Fruit fly (Drosophila melanogaster) whole organism, embryonic: ENCODE measurements around the gene CG15475.

ENCODE experiments used
- B-H1 ChIP-seq: fragments of 200-800 bp; sonication (Bioruptor generic); IDR thresholded peaks from 3 replicates; pipeline ENCODE4 v1.3.6; 2022; ENCODE audit warnings: missing biosample characterization, missing genetic modification characterization
- C15 ChIP-seq: fragments of 200-800 bp; sonication (Bioruptor generic); IDR thresholded peaks from 3 replicates; pipeline ENCODE4 v1.3.6; 2022; ENCODE audit warnings: missing biosample characterization, missing genetic modification characterization
- CG10274 ChIP-seq: fragments of 200-800 bp; sonication (Bioruptor generic); optimal IDR thresholded peaks from 3 replicates; lab custom pipeline; 2017; ENCODE audit warnings: missing biosample characterization, mild to moderate bottlenecking, missing genetic modification characterization
- CG11093 ChIP-seq: fragments of 200-800 bp; sonication (Bioruptor generic); IDR thresholded peaks from 3 replicates; pipeline ENCODE4 v1.3.6; 2022; ENCODE audit warnings: missing biosample characterization, missing genetic modification characterization
- CG11696 ChIP-seq: fragments of 200-800 bp; sonication (Bioruptor generic); IDR thresholded peaks from 2 replicates; pipeline ENCODE4 v1.3.6; 2022; ENCODE audit warnings: missing biosample characterization, missing genetic modification characterization
- CG12219 ChIP-seq: fragments of 200-800 bp; sonication (Bioruptor generic); optimal IDR thresholded peaks from 3 replicates; lab custom pipeline; 2018; ENCODE audit warnings: missing biosample characterization, mild to moderate bottlenecking, missing genetic modification characterization
- CG1603 ChIP-seq: fragments of 200-800 bp; sonication (Bioruptor generic); optimal IDR thresholded peaks from 2 replicates; lab custom pipeline; 2019; ENCODE audit warnings: missing biosample characterization, mild to moderate bottlenecking, missing genetic modification characterization, moderate library complexity
- CG16815 ChIP-seq: fragments of 200-800 bp; sonication (Bioruptor generic); optimal IDR thresholded peaks from 3 replicates; lab custom pipeline; 2017; ENCODE audit warnings: missing biosample characterization, mild to moderate bottlenecking, missing genetic modification characterization
- CG31388 ChIP-seq: fragments of 200-800 bp; sonication (Bioruptor generic); optimal IDR thresholded peaks from 2 replicates; lab custom pipeline; 2016; ENCODE audit warnings: missing biosample characterization, missing genetic modification characterization
- CG33213 ChIP-seq: fragments of 200-800 bp; sonication (Bioruptor generic); optimal IDR thresholded peaks from 3 replicates; lab custom pipeline; 2016; ENCODE audit warnings: missing biosample characterization, missing genetic modification characterization
- CG34376 ChIP-seq: fragments of 200-800 bp; sonication (Bioruptor generic); optimal IDR thresholded peaks from 2 replicates; lab custom pipeline; 2018; ENCODE audit warnings: missing biosample characterization, mild to moderate bottlenecking, missing genetic modification characterization
- CG3726 ChIP-seq: fragments of 200-800 bp; sonication (Bioruptor generic); IDR thresholded peaks from 3 replicates; pipeline ENCODE4, ENCODE4 v1.3.6; 2022; ENCODE audit warnings: missing biosample characterization, missing genetic modification characterization
- CG3847 ChIP-seq: fragments of 200-800 bp; sonication (Bioruptor generic); IDR thresholded peaks from 2 replicates; pipeline ENCODE4 v1.3.6; 2022; ENCODE audit warnings: missing biosample characterization, missing genetic modification characterization
- CG4328 ChIP-seq: fragments of 200-800 bp; sonication (Bioruptor generic); optimal IDR thresholded peaks from 3 replicates; lab custom pipeline; 2017; ENCODE audit warnings: missing biosample characterization, missing genetic modification reagents, missing genetic modification characterization
- CG4360 ChIP-seq: fragments of 200-800 bp; sonication (Bioruptor generic); IDR thresholded peaks from 2 replicates; pipeline ENCODE4 v1.3.6; 2022; ENCODE audit warnings: missing biosample characterization, missing genetic modification characterization
- CG8478 ChIP-seq: fragments of >200 bp; optimal IDR thresholded peaks from 2 replicates; lab custom pipeline; 2018
- CG8924 ChIP-seq: fragments of 200-800 bp; optimal IDR thresholded peaks from 3 replicates; lab custom pipeline; 2019; ENCODE audit warnings: missing biosample characterization, mild to moderate bottlenecking, missing genetic modification characterization, moderate library complexity
- CG9727 ChIP-seq: fragments of 200-800 bp; sonication (Bioruptor generic); optimal IDR thresholded peaks from 3 replicates; lab custom pipeline; 2017; ENCODE audit warnings: missing biosample characterization, mild to moderate bottlenecking, missing genetic modification characterization
- CHES-1-like ChIP-seq: fragments of 200-800 bp; sonication (Bioruptor generic); optimal IDR thresholded peaks from 2 replicates; lab custom pipeline; 2016; ENCODE audit warnings: missing biosample characterization, missing genetic modification characterization
- ERR ChIP-seq: fragments of 200-800 bp; sonication (Bioruptor generic); optimal IDR thresholded peaks from 2 replicates; lab custom pipeline; 2016; ENCODE audit warnings: missing biosample characterization, missing genetic modification characterization
- Ets65A ChIP-seq: fragments of 200-800 bp; sonication (Bioruptor generic); peaks from one replicate; lab custom pipeline; 2016; ENCODE audit warnings: missing biosample characterization, missing genetic modification characterization
- Hey ChIP-seq: fragments of 200-800 bp; sonication (Bioruptor generic); optimal IDR thresholded peaks from 3 replicates; lab custom pipeline; 2018; ENCODE audit warnings: missing biosample characterization, mild to moderate bottlenecking, missing genetic modification characterization
- Hr3 ChIP-seq: fragments of 200-800 bp; sonication (Bioruptor generic); optimal IDR thresholded peaks from 3 replicates; lab custom pipeline; 2016; ENCODE audit warnings: missing biosample characterization, missing genetic modification characterization
- Hr39 ChIP-seq: fragments of >200 bp; optimal IDR thresholded peaks from 2 replicates; lab custom pipeline; 2017
- MTF-1 ChIP-seq: fragments of 200-800 bp; sonication (Bioruptor generic); optimal IDR thresholded peaks from 2 replicates; lab custom pipeline; 2018; ENCODE audit warnings: missing biosample characterization, mild to moderate bottlenecking, missing genetic modification characterization, borderline replicate concordance
- Mrtf ChIP-seq: fragments of 200-800 bp; sonication (Bioruptor generic); IDR thresholded peaks from 3 replicates; pipeline ENCODE4 v1.3.6; 2022; ENCODE audit warnings: missing biosample characterization, missing genetic modification characterization
- NC2β ChIP-seq: fragments of 200-800 bp; sonication (Bioruptor generic); optimal IDR thresholded peaks from 2 replicates; lab custom pipeline; 2016; ENCODE audit warnings: missing biosample characterization, missing genetic modification characterization
- Rx ChIP-seq: fragments of 200-800 bp; sonication (Bioruptor generic); IDR thresholded peaks from 2 replicates; pipeline ENCODE4 v1.3.6; 2022; ENCODE audit warnings: missing biosample characterization, missing genetic modification characterization
- TFAM ChIP-seq: fragments of 200-800 bp; sonication (Bioruptor generic); optimal IDR thresholded peaks from 2 replicates; lab custom pipeline; 2017; ENCODE audit warnings: missing biosample characterization, missing genetic modification characterization, inconsistent platforms
- Taf1 ChIP-seq: fragments of 200-800 bp; sonication (Bioruptor generic); IDR thresholded peaks from 2 replicates; pipeline ENCODE4 v1.3.6; 2022; ENCODE audit warnings: missing biosample characterization, missing genetic modification characterization
- Vsx1 ChIP-seq: fragments of 200-800 bp; sonication (Bioruptor generic); optimal IDR thresholded peaks from 2 replicates; lab custom pipeline; 2017; ENCODE audit warnings: missing biosample characterization, mild to moderate bottlenecking, missing genetic modification characterization, missing genetic modification reagents
- aop ChIP-seq: fragments of 200-800 bp; sonication (Bioruptor generic); IDR thresholded peaks from 2 replicates; pipeline ENCODE4 v1.3.6; 2022; ENCODE audit warnings: missing biosample characterization, missing genetic modification characterization
- bigmax ChIP-seq: fragments of 200-800 bp; sonication (Bioruptor generic); optimal IDR thresholded peaks from 2 replicates; lab custom pipeline; 2018; ENCODE audit warnings: missing biosample characterization, mild to moderate bottlenecking, missing genetic modification characterization
- chinmo ChIP-seq: fragments of 200-800 bp; sonication (Bioruptor generic); IDR thresholded peaks from 4 replicates; pipeline ENCODE4 v1.3.6; 2022; ENCODE audit warnings: missing biosample characterization, missing genetic modification characterization; ENCODE audit not compliant: partially characterized antibody
- danr ChIP-seq: fragments of 200-800 bp; sonication (Bioruptor generic); IDR thresholded peaks from 2 replicates; pipeline ENCODE4 v1.3.6; 2022; ENCODE audit warnings: missing biosample characterization, missing genetic modification characterization
- esg ChIP-seq: fragments of 200-800 bp; sonication (Bioruptor generic); conservative IDR thresholded peaks from 2 replicates; pipeline ENCODE4 v1.3.6; 2022; ENCODE audit warnings: missing biosample characterization, missing genetic modification characterization
- eyg ChIP-seq: fragments of 200-800 bp; sonication (Bioruptor generic); optimal IDR thresholded peaks from 3 replicates; lab custom pipeline; 2016; ENCODE audit warnings: missing biosample characterization, missing genetic modification characterization
- grau ChIP-seq: fragments of 200-800 bp; optimal IDR thresholded peaks from 3 replicates; lab custom pipeline; 2019; ENCODE audit warnings: missing biosample characterization, mild to moderate bottlenecking, missing genetic modification characterization, moderate library complexity
- ham ChIP-seq: fragments of 200-800 bp; sonication (Bioruptor generic); IDR thresholded peaks from 2 replicates; pipeline ENCODE4 v1.3.6; 2022; ENCODE audit warnings: missing biosample characterization, missing genetic modification characterization
- lbe ChIP-seq: fragments of 200-800 bp; sonication (Bioruptor generic); optimal IDR thresholded peaks from 2 replicates; lab custom pipeline; 2016; ENCODE audit warnings: missing biosample characterization, mild to moderate bottlenecking, missing genetic modification characterization
- lilli ChIP-seq: fragments of 200-800 bp; sonication (Bioruptor generic); optimal IDR thresholded peaks from 3 replicates; lab custom pipeline; 2016; ENCODE audit warnings: missing biosample characterization, missing genetic modification characterization
- mirr ChIP-seq: fragments of 200-800 bp; sonication (Bioruptor generic); optimal IDR thresholded peaks from 3 replicates; lab custom pipeline; 2018; ENCODE audit warnings: missing biosample characterization, mild to moderate bottlenecking, missing genetic modification characterization
- nau ChIP-seq: fragments of 200-800 bp; sonication (Bioruptor generic); optimal IDR thresholded peaks from 3 replicates; lab custom pipeline; 2017; ENCODE audit warnings: missing biosample characterization, mild to moderate bottlenecking, missing genetic modification characterization, missing genetic modification reagents
- pnt ChIP-seq: fragments of 200-800 bp; sonication (Bioruptor generic); optimal IDR thresholded peaks from 3 replicates; lab custom pipeline; 2016; ENCODE audit warnings: missing biosample characterization, missing genetic modification characterization
- psq ChIP-seq: fragments of 200-800 bp; sonication (Bioruptor generic); optimal IDR thresholded peaks from 2 replicates; lab custom pipeline; 2017; ENCODE audit warnings: missing biosample characterization, missing genetic modification characterization
- sim ChIP-seq: fragments of 200-800 bp; sonication (Bioruptor generic); IDR thresholded peaks from 2 replicates; pipeline ENCODE4 v1.3.6; 2022; ENCODE audit warnings: missing biosample characterization, missing genetic modification characterization
- stwl ChIP-seq: fragments of 200-800 bp; sonication (Bioruptor generic); optimal IDR thresholded peaks from 3 replicates; lab custom pipeline; 2018; ENCODE audit warnings: missing biosample characterization, mild to moderate bottlenecking, missing genetic modification characterization, moderate library complexity
- toy ChIP-seq: fragments of 200-800 bp; sonication (Bioruptor generic); IDR thresholded peaks from 2 replicates; pipeline ENCODE4 v1.3.6; 2022; ENCODE audit warnings: missing biosample characterization, missing genetic modification characterization
- unpg ChIP-seq: fragments of 200-800 bp; sonication (Bioruptor generic); optimal IDR thresholded peaks from 3 replicates; lab custom pipeline; 2018; ENCODE audit warnings: missing biosample characterization, mild to moderate bottlenecking, missing genetic modification characterization, moderate library complexity
- usp ChIP-seq: fragments of >200 bp; optimal IDR thresholded peaks from 2 replicates; lab custom pipeline; 2017; ENCODE audit warnings: missing biosample characterization, missing genetic modification characterization
- vvl ChIP-seq: fragments of 200-800 bp; sonication (Bioruptor generic); IDR thresholded peaks from 2 replicates; pipeline ENCODE4 v1.3.6; 2022; ENCODE audit warnings: missing biosample characterization, missing genetic modification characterization
- wek ChIP-seq: fragments of 200-800 bp; sonication (Bioruptor generic); optimal IDR thresholded peaks from 3 replicates; lab custom pipeline; 2018; ENCODE audit warnings: missing biosample characterization, mild to moderate bottlenecking, missing genetic modification characterization, moderate library complexity
- yki ChIP-seq: fragments of >200 bp; optimal IDR thresholded peaks from 3 replicates; lab custom pipeline; 2018

Gene CG15475

DNA sequence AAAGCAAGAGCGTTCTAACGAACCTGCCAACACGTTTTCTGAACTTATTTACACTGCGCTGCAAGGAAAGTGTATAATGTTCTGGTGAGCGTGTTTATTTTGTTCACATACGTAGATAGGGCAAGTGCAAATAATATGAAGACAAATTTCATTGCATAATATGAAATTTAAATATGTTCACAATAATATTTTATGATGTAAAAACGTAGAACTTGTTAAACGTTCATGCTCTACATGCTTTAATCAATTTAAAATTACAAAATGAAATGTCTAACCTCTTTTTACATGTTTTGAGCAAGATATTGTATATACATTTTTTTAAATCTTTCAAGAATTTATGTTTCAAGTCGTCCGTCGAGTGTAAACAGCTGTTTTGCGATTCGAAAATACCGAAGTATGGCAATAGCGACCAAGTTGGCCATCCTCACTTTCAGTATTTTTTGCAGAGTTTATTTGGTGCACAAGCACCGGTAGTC, 31.1 kb downstream of the CG15475 start, which contains the start of the genes phr6-4 and CG2608 (continued):
- peak; percentile 44 for TF ChIP-seq stwl (tag; lab: Kevin White, UChicago)
- peak; percentile 94 for TF ChIP-seq CG9727 (GFP tag; lab: Kevin White, UChicago)
- TF ChIP-seq grau (tag; lab: Kevin White, UChicago) = peak; percentile 95
- TF ChIP-seq CG1603 = peak; percentile 77
- peak; percentile 89 for TF ChIP-seq vvl (GFP tag; lab: Robert Waterston, UW)
- TF ChIP-seq CG34376 (GFP tag; lab: Kevin White, UChicago) = peak; percentile 90
- peak; percentile 83 for TF ChIP-seq CHES-1-like (GFP tag; lab: Kevin White, UChicago)
- TF ChIP-seq pnt (GFP tag; lab: Kevin White, UChicago) = peak; percentile 91
- no peak for TF ChIP-seq Hey (tag; lab: Kevin White, UChicago)
- peak; percentile 74 for TF ChIP-seq Mrtf (GFP tag; lab: Robert Waterston, UW)
- no peak for TF ChIP-seq CG8478 (lab: Kevin White, UChicago)
- no peak for TF ChIP-seq aop (GFP tag; lab: Robert Waterston, UW)
- TF ChIP-seq bigmax = no peak
- TF ChIP-seq CG3726 (GFP tag; lab: Robert Waterston, UW) = peak; percentile 63; the same call in 1 of the 3 replicates
- TF ChIP-seq B-H1 = peak; percentile 81
- peak; percentile 78 for TF ChIP-seq lbe (GFP tag; lab: Kevin White, UChicago)
- TF ChIP-seq esg (GFP tag; lab: Robert Waterston, UW) = peak; percentile 82
- TF ChIP-seq CG31388 (GFP tag; lab: Kevin White, UChicago) = peak; percentile 69
- peak; percentile 89 for TF ChIP-seq CG16815 (GFP tag; lab: Kevin White, UChicago)
- TF ChIP-seq chinmo (GFP tag; lab: Robert Waterston, UW) = no peak
- TF ChIP-seq CG12219 = peak; percentile 85
- TF ChIP-seq toy (GFP tag; lab: Robert Waterston, UW) = peak; percentile 64
- peak; percentile 79 for TF ChIP-seq mirr (GFP tag; lab: Kevin White, UChicago)
- TF ChIP-seq C15 (GFP tag; lab: Robert Waterston, UW) = peak; percentile 69; the same call in 1 of the 3 replicates
- peak; percentile 84 for TF ChIP-seq Vsx1 (GFP tag; lab: Kevin White, UChicago)
- peak; percentile 78 for TF ChIP-seq CG4328 (GFP tag; lab: Kevin White, UChicago)
- peak; percentile 62; the same call in 1 of the 2 replicates for TF ChIP-seq ham (GFP tag; lab: Robert Waterston, UW)
- peak; percentile 85 for TF ChIP-seq CG11093
- TF ChIP-seq MTF-1 (GFP tag; lab: Kevin White, UChicago) = peak; percentile 56
- TF ChIP-seq CG4360 (GFP tag; lab: Robert Waterston, UW) = no peak
- TF ChIP-seq CG33213 (GFP tag; lab: Kevin White, UChicago) = peak; percentile 67
- TF ChIP-seq CG8924 (tag; lab: Kevin White, UChicago) = peak; percentile 94
- TF ChIP-seq Hr39 = no peak
- no peak for TF ChIP-seq usp (GFP tag; lab: Kevin White, UChicago)
- peak; percentile 67 for TF ChIP-seq CG11696 (GFP tag; lab: Robert Waterston, UW)
- peak; percentile 65; the same call in 1 of the 2 replicates for TF ChIP-seq Taf1
- TF ChIP-seq lilli (GFP tag; lab: Kevin White, UChicago) = peak; percentile 93
- peak; percentile 87 for TF ChIP-seq nau (GFP tag; lab: Kevin White, UChicago)
- peak; percentile 77 for TF ChIP-seq wek (GFP tag; lab: Kevin White, UChicago)
- TF ChIP-seq psq = peak; percentile 78
- TF ChIP-seq NC2β (GFP tag; lab: Kevin White, UChicago) = peak; percentile 85
- TF ChIP-seq eyg (GFP tag; lab: Kevin White, UChicago) = peak; percentile 66
- TF ChIP-seq Hr3 (GFP tag; lab: Kevin White, UChicago) = peak; percentile 92
- peak; percentile 45 for TF ChIP-seq TFAM (GFP tag; lab: Kevin White, UChicago)
- TF ChIP-seq Rx (GFP tag; lab: Robert Waterston, UW) = peak; percentile 58; the same call in 1 of the 2 replicates
- peak; percentile 89 for TF ChIP-seq CG3847 (GFP tag; lab: Robert Waterston, UW)
- TF ChIP-seq sim (GFP tag; lab: Robert Waterston, UW) = no peak
- TF ChIP-seq unpg = peak; percentile 94
- TF ChIP-seq danr (GFP tag; lab: Robert Waterston, UW) = peak; percentile 67
- peak; percentile 98 for TF ChIP-seq Ets65A (GFP tag; lab: Kevin White, UChicago)
- peak; percentile 72 for TF ChIP-seq CG10274 (GFP tag; lab: Kevin White, UChicago)
- peak; percentile 34 for TF ChIP-seq ERR
- TF ChIP-seq yki (lab: Kevin White, UChicago) = no peak
